Worm (Caenorhabditis elegans) whole organism, young adult: ENCODE data around the gene T28A8.6.

Experiments used
- B0019.2 ChIP-seq: fragments of 200-800 bp; sonication (Bioruptor generic); conservative IDR thresholded peaks from 2 replicates; pipeline ENCODE4 v1.3.6; 2022; ENCODE audit warnings: missing genetic modification reagents, missing genetic modification characterization, missing compliant biosample characterization
- B0261.1 ChIP-seq: sonication (generic microtip); optimal IDR thresholded peaks from 2 replicates; lab custom pipeline; 2016; ENCODE audit warnings: mild to moderate bottlenecking, missing genetic modification characterization, moderate library complexity, missing compliant biosample characterization
- B0336.3 ChIP-seq: fragments of 200-800 bp; sonication (Bioruptor generic); IDR thresholded peaks from 2 replicates; pipeline ENCODE4 v1.3.6; 2022; ENCODE audit warnings: missing genetic modification characterization, missing compliant biosample characterization
- C17E4.6 ChIP-seq: fragments of 200-800 bp; sonication (Bioruptor generic); IDR thresholded peaks from 2 replicates; pipeline ENCODE4 v1.3.6; 2022; ENCODE audit warnings: missing genetic modification reagents, missing genetic modification characterization, missing compliant biosample characterization
- D2030.7 ChIP-seq: fragments of 200-800 bp; sonication (Bioruptor generic); IDR thresholded peaks from 2 replicates; pipeline ENCODE4 v1.3.6; 2022; ENCODE audit warnings: missing genetic modification reagents, missing genetic modification characterization, missing compliant biosample characterization
- F52B5.7 ChIP-seq: sonication (generic microtip); optimal IDR thresholded peaks from 2 replicates; lab custom pipeline; 2016; ENCODE audit warnings: mild to moderate bottlenecking, missing genetic modification characterization, missing compliant biosample characterization
- F55B11.4 ChIP-seq: sonication (generic microtip); optimal IDR thresholded peaks from 2 replicates; lab custom pipeline; 2016; ENCODE audit warnings: missing compliant biosample characterization, missing genetic modification characterization, borderline replicate concordance; ENCODE audit not compliant: insufficient read depth
- K12H6.12 ChIP-seq: fragments of 200-800 bp; sonication (Bioruptor generic); optimal IDR thresholded peaks from 2 replicates; lab custom pipeline; 2018; ENCODE audit warnings: mild to moderate bottlenecking, missing genetic modification characterization, missing compliant biosample characterization
- T07F8.4 ChIP-seq: sonication (generic microtip); optimal IDR thresholded peaks from 2 replicates; lab custom pipeline; 2016; ENCODE audit warnings: mild to moderate bottlenecking, missing genetic modification characterization, moderate library complexity, missing compliant biosample characterization
- aptf-2 ChIP-seq: fragments of 200-800 bp; sonication (Bioruptor generic); conservative IDR thresholded peaks from 2 replicates; pipeline ENCODE4 v1.3.6; 2022; ENCODE audit warnings: missing genetic modification reagents, missing genetic modification characterization, missing compliant biosample characterization
- attf-5 ChIP-seq: fragments of 200-800 bp; sonication (Bioruptor generic); optimal IDR thresholded peaks from 2 replicates; lab custom pipeline; 2018; ENCODE audit warnings: mild to moderate bottlenecking, missing genetic modification characterization, missing compliant biosample characterization
- ceh-40 ChIP-seq: fragments of 200-800 bp; sonication (Bioruptor generic); IDR thresholded peaks from 2 replicates; pipeline ENCODE4 v1.3.6; 2022; ENCODE audit warnings: missing genetic modification characterization, missing compliant biosample characterization
- dpl-1 ChIP-seq: fragments of 150-350 bp; optimal IDR thresholded peaks from 2 replicates; lab custom pipeline; 2014; ENCODE audit warnings: missing biosample characterization, missing genetic modification reagents, missing genetic modification characterization
- efl-1 ChIP-seq: fragments of 150-350 bp; optimal IDR thresholded peaks from 2 replicates; lab custom pipeline; 2014; ENCODE audit warnings: missing biosample characterization, missing genetic modification reagents, missing genetic modification characterization
- egrh-3 ChIP-seq: fragments of 200-800 bp; sonication (Bioruptor generic); IDR thresholded peaks from 2 replicates; pipeline ENCODE4 v1.3.6; 2022; ENCODE audit warnings: missing genetic modification reagents, missing genetic modification characterization, missing compliant biosample characterization
- him-1 ChIP-seq: sonication (generic microtip); optimal IDR thresholded peaks from 2 replicates; lab custom pipeline; 2016; ENCODE audit warnings: missing genotype, missing genetic modification reagents, missing genetic modification characterization, missing compliant biosample characterization
- hlh-12 ChIP-seq: sonication (generic microtip); optimal IDR thresholded peaks from 2 replicates; lab custom pipeline; 2016; ENCODE audit warnings: missing genetic modification characterization, missing compliant biosample characterization
- hmg-1.2 ChIP-seq: fragments of 200-800 bp; sonication (Bioruptor generic); IDR thresholded peaks from 2 replicates; pipeline ENCODE4 v1.3.6; 2022; ENCODE audit warnings: missing genetic modification reagents, missing genetic modification characterization, missing compliant biosample characterization
- lin-35 ChIP-seq, 3 experiments: fragments of 150-350 bp in 2 of 3; sonication (generic microtip) in 1 of 3; optimal IDR thresholded peaks; 2 replicates each; lab custom pipeline; 2014 to 2018; ENCODE audit warnings: missing biosample characterization in 3 of 3, missing genetic modification characterization in 3 of 3, missing genetic modification reagents in 3 of 3
- lin-40 ChIP-seq: sonication (generic microtip); optimal IDR thresholded peaks from 2 replicates; lab custom pipeline; 2016; ENCODE audit warnings: missing genetic modification characterization, mild to moderate bottlenecking, missing compliant biosample characterization, missing genotype, missing genetic modification reagents
- lsl-1 ChIP-seq: fragments of 200-800 bp; sonication (Bioruptor generic); optimal IDR thresholded peaks from 2 replicates; lab custom pipeline; 2018; ENCODE audit warnings: mild to moderate bottlenecking, missing genetic modification characterization, moderate library complexity, missing compliant biosample characterization
- lsy-27 ChIP-seq: sonication (generic microtip); optimal IDR thresholded peaks from 2 replicates; lab custom pipeline; 2017; ENCODE audit warnings: missing genetic modification characterization, mild to moderate bottlenecking, missing compliant biosample characterization, antibody characterized with exemption, missing genotype, borderline replicate concordance; ENCODE audit not compliant: insufficient read depth
- madf-10 ChIP-seq: sonication (generic microtip); optimal IDR thresholded peaks from 2 replicates; lab custom pipeline; 2016; ENCODE audit warnings: mild to moderate bottlenecking, missing genetic modification characterization, missing compliant biosample characterization
- madf-8 ChIP-seq: fragments of 200-800 bp; sonication (Bioruptor generic); conservative IDR thresholded peaks from 2 replicates; pipeline ENCODE4 v1.3.6; 2022; ENCODE audit warnings: missing genetic modification reagents, missing genetic modification characterization, missing compliant biosample characterization
- mel-28 ChIP-seq: sonication (generic microtip); optimal IDR thresholded peaks from 2 replicates; lab custom pipeline; 2016; ENCODE audit warnings: borderline replicate concordance, mild to moderate bottlenecking, missing genetic modification characterization, missing compliant biosample characterization
- nfya-2 ChIP-seq: fragments of 200-800 bp; sonication (Bioruptor generic); IDR thresholded peaks from 2 replicates; pipeline ENCODE4 v1.3.6; 2022; ENCODE audit warnings: missing genetic modification reagents, missing genetic modification characterization, missing compliant biosample characterization
- nhr-27 ChIP-seq: fragments of 200-800 bp; sonication (Bioruptor generic); optimal IDR thresholded peaks from 2 replicates; lab custom pipeline; 2018; ENCODE audit warnings: mild to moderate bottlenecking, missing genetic modification characterization, moderate library complexity, missing compliant biosample characterization
- nhr-90 ChIP-seq: sonication (generic microtip); optimal IDR thresholded peaks from 2 replicates; lab custom pipeline; 2016; ENCODE audit warnings: missing genotype, mild to moderate bottlenecking, missing genetic modification characterization, missing compliant biosample characterization
- pbrm-1 ChIP-seq: fragments of 200-800 bp; sonication (Bioruptor generic); IDR thresholded peaks from 2 replicates; pipeline ENCODE4 v1.3.6; 2022; ENCODE audit warnings: missing genetic modification reagents, missing genetic modification characterization, missing compliant biosample characterization
- snpc-3.4 ChIP-seq: sonication (generic microtip); optimal IDR thresholded peaks from 2 replicates; lab custom pipeline; 2017; ENCODE audit warnings: missing genetic modification characterization, mild to moderate bottlenecking, missing compliant biosample characterization, antibody characterized with exemption, moderate library complexity, missing genotype, missing genetic modification reagents
- ztf-25 ChIP-seq: fragments of 200-800 bp; sonication (Bioruptor generic); IDR thresholded peaks from 2 replicates; pipeline ENCODE4 v1.3.6; 2022; ENCODE audit warnings: missing genetic modification reagents, missing genetic modification characterization, missing compliant biosample characterization

Gene T28A8.6

ce11 chrIII:13465918-13466592 is 32.9 kb upstream of the T28A8.6 start, which contains the start of gene cdk-5 (continued):
- TF ChIP-seq B0336.3: peak; percentile 51; the same call in 1 of the 2 replicates
- TF ChIP-seq ceh-40 (GFP tag; lab: Robert Waterston, UW): no peak
- TF ChIP-seq nhr-90 (tag; lab: Kevin White, UChicago): no peak
- peak; percentile 72; the same call in 1 of the 2 replicates for TF ChIP-seq D2030.7 (GFP tag; lab: Robert Waterston, UW)
- TF ChIP-seq efl-1: peak; percentile 4
- TF ChIP-seq K12H6.12 (tag; lab: Kevin White, UChicago): peak; percentile 19
- TF ChIP-seq attf-5 (GFP tag; lab: Kevin White, UChicago): peak; percentile 18
- TF ChIP-seq lin-35 (GFP tag; optimal IDR thresholded peaks at IDR 0.05; lab: Kevin White, UChicago): peak in 1 of 3 experiments; percentile 82
- peak; percentile 72 for TF ChIP-seq snpc-3.4 (tag; lab: Kevin White, UChicago)
- TF ChIP-seq B0019.2 (GFP tag; lab: Robert Waterston, UW): no peak
- TF ChIP-seq hmg-1.2 (GFP tag; lab: Robert Waterston, UW): peak; percentile 99
- TF ChIP-seq dpl-1 (GFP tag; lab: Kevin White, UChicago): peak; percentile 11

DNA sequence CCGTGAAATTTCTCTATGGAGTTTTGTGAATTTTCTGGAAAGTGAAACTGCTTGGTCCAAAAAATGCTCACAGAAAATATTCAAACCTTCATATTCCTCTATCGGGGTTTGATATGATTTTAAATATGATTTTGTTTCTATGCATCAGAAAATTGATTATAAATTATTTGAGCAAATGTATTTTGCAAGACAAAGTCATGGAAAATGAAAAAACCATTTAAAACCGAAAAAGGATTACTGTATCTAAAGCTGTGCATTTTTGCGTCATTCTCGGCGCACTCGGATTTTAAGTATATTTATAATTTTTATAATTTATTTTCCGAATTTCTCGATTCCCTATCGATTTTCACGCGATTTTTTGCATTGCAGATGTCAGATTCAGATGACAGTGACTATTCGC is 27.5 kb upstream of the T28A8.6 start, which contains the start of gene pssy-2:
TSS of gene pssy-2 (plus strand) at position 301 of the 400 bp plus-strand sequence.
- peak; percentile 14 for TF ChIP-seq lsl-1 (GFP tag; lab: Kevin White, UChicago)
- TF ChIP-seq C17E4.6 (GFP tag; lab: Robert Waterston, UW): no peak

DNA sequence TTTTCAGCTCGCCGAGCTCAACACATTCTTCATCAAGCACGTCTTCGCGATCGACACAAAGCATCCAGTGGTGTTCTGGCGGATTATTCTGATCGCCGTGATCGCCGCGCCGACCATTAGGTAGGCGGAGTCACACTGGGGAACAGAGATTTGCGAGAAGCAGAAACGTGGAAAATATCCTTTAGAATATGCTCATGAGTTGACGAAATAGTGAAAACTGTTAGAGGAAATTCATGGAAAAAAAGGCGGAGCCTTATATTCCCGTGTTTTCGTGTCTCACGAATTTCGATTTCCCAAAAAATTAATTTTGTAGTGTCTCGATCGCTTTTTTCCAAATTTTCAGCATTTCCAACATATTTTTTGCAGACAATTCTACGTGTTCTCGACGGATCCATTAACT is 24.5 kb upstream of the T28A8.6 start:
- TF ChIP-seq ztf-25 (no peak), F55B11.4 (tag; lab: Kevin White, UChicago) (no peak), nhr-27 (tag; lab: Kevin White, UChicago) (no peak), madf-10 (no peak)

ce11 chrIII:13476682-13477081 is 22.3 kb upstream of the T28A8.6 start, which contains the start of gene T27E9.6:
Gene T27E9.6 (minus strand): TSS chrIII:13476782.
- TF ChIP-seq lsy-27: no peak
- TF ChIP-seq T07F8.4 (tag; lab: Kevin White, UChicago): no peak
- TF ChIP-seq aptf-2 (GFP tag; lab: Robert Waterston, UW): no peak
- TF ChIP-seq hlh-12 (tag; lab: Kevin White, UChicago): no peak
- TF ChIP-seq pbrm-1 (GFP tag; lab: Robert Waterston, UW): no peak
- TF ChIP-seq nfya-2: no peak
- TF ChIP-seq mel-28 (tag; lab: Kevin White, UChicago): no peak
- no peak for TF ChIP-seq lin-40

DNA sequence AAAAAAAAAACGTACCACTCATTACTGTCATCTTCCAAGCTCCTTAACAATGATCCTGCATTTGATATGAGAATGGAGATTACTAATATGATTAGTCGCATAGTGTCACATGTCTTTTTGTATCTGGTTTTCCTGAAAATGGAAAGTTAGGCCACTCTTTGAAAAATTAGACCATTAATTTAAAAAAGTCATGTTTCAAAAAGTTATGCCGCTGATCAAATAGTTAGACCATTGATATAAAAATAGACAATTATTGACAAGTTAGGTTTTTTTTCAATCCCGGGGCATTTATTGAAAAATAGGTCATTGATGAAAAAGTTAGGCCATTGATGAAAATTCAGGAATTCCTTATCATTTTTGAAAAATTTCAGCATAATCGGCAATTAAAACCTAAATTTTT is 15.0 kb upstream of the T28A8.6 start, which contains the start of gene acc-4:
TSS of gene acc-4 (minus strand) at position 101 of the 400 bp plus-strand sequence.
- no peak for TF ChIP-seq him-1 (tag; lab: Kevin White, UChicago)
- no peak for TF ChIP-seq B0261.1

ce11 chrIII:13492377-13492776 is 6.6 kb upstream of the T28A8.6 start, which contains the start of gene twk-40:
Gene twk-40 (minus strand): TSS chrIII:13492477.
- TF ChIP-seq madf-8 (GFP tag; lab: Robert Waterston, UW) (no peak), F52B5.7 (tag; lab: Kevin White, UChicago) (no peak), egrh-3 (no peak), nhr-90 (tag; lab: Kevin White, UChicago) (no peak), hmg-1.2 (GFP tag; lab: Robert Waterston, UW) (no peak)
